Worm (Caenorhabditis elegans) whole organism, L2 larva: ENCODE results near the gene Y69H2.3.

Experiments used
- ZK546.5 ChIP-seq: sonication (generic microtip); optimal IDR thresholded peaks from 2 replicates; lab custom pipeline; 2017; ENCODE audit warnings: missing biosample characterization, missing genetic modification characterization
- aly-2 ChIP-seq: fragments of 150-350 bp; optimal IDR thresholded peaks from 2 replicates; lab custom pipeline; 2014; ENCODE audit warnings: missing biosample characterization, missing genetic modification characterization
- ama-1 ChIP-seq: fragments of 150-350 bp; optimal IDR thresholded peaks from 2 replicates; lab custom pipeline; 2018; ENCODE audit warnings: inconsistent platforms
- ceh-16 ChIP-seq: fragments of 150-350 bp; optimal IDR thresholded peaks from 2 replicates; lab custom pipeline; 2014; ENCODE audit warnings: missing biosample characterization, missing genetic modification characterization
- elt-1 ChIP-seq: fragments of 150-350 bp; optimal IDR thresholded peaks from 2 replicates; lab custom pipeline; 2014; ENCODE audit warnings: missing biosample characterization, missing genetic modification characterization
- elt-3 ChIP-seq: sonication (generic microtip); optimal IDR thresholded peaks from 2 replicates; lab custom pipeline; 2017; ENCODE audit warnings: missing biosample characterization, missing genetic modification characterization
- fos-1 ChIP-seq: fragments of 150-350 bp; optimal IDR thresholded peaks from 2 replicates; lab custom pipeline; 2014; ENCODE audit warnings: missing biosample characterization, missing genetic modification characterization
- lsy-2 ChIP-seq, 2 experiments: fragments of 150-350 bp in 1 of 2; sonication (generic microtip) in 1 of 2; optimal IDR thresholded peaks; 2 replicates each; lab custom pipeline; 2014 to 2017; ENCODE audit warnings: missing biosample characterization in 2 of 2, missing genetic modification characterization in 2 of 2
- mdl-1 ChIP-seq, 2 experiments: fragments of 150-350 bp in 1 of 2; sonication (generic microtip) in 1 of 2; optimal IDR thresholded peaks; 2 replicates each; lab custom pipeline; 2017; ENCODE audit warnings: missing biosample characterization in 2 of 2, missing genetic modification characterization in 2 of 2
- nhr-10 ChIP-seq: sonication (generic microtip); optimal IDR thresholded peaks from 2 replicates; lab custom pipeline; 2017; ENCODE audit warnings: missing biosample characterization, missing genetic modification characterization
- nhr-77 ChIP-seq: fragments of 150-350 bp; optimal IDR thresholded peaks from 2 replicates; lab custom pipeline; 2014; ENCODE audit warnings: missing biosample characterization, missing genetic modification characterization
- peb-1 ChIP-seq: fragments of 150-350 bp; optimal IDR thresholded peaks from 2 replicates; lab custom pipeline; 2014; ENCODE audit warnings: missing biosample characterization, missing genetic modification characterization
- skn-1 ChIP-seq: sonication (generic microtip); optimal IDR thresholded peaks from 2 replicates; lab custom pipeline; 2017; ENCODE audit warnings: missing biosample characterization, missing genetic modification characterization
- snpc-4 ChIP-seq: fragments of 150-350 bp; optimal IDR thresholded peaks from 2 replicates; lab custom pipeline; 2014; ENCODE audit warnings: missing biosample characterization, missing genetic modification characterization

DNA sequence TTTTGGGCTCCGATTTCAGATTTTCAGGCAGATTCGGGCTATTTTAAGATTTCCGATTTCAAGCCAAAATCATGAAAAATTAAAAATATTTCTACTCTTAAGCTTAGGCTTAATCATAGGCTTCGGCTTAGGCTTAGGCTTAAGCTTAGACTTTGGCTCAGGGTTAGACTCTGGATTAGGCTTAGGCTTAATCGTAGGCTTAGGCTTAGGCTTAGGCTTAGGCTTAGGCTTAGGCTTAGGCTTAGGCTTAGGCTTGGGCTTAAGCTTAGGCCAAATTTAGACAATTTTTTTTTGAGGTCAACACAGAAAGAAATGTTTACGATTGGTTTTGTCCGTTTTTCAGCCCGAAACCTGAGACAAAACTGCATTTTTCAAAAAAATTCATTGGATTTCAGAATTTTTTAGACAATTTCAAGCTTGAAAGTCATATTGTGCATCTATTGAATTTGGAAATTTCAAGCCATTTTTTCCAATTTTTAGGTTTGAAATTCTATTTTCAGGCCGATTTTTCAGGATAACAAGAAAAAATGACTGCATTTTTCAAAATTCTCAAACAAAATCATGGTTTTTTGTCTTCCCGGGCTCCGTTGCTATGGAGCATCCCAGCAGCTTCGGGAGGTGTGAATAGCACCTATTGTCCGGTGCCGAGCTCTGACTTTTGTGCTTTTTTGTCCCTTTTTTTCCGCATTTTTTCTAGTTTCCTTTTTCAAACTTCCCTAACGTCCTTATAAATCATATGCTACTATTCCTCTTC lies 24.1 kb downstream of the Y69H2.3 start, which contains the start of gene egas-1:
- TF ChIP-seq ZK546.5 (tag; lab: Kevin White, UChicago), result no peak
- TF ChIP-seq nhr-77, result no peak
- no peak for TF ChIP-seq peb-1
- TF ChIP-seq ceh-16, result no peak
- no peak for TF ChIP-seq mdl-1 (tag; optimal IDR thresholded peaks at IDR 0.05; lab: Kevin White, UChicago)
- no peak for TF ChIP-seq aly-2 (tag; lab: Kevin White, UChicago)
- no peak for TF ChIP-seq fos-1 (tag; lab: Kevin White, UChicago)
- TF ChIP-seq elt-1 (tag; lab: Kevin White, UChicago), result no peak
- peak in 1 of 2 experiments; percentile 1 for TF ChIP-seq lsy-2 (tag; optimal IDR thresholded peaks at IDR 0.05; lab: Kevin White, UChicago)
- no peak for TF ChIP-seq snpc-4
- no peak for TF ChIP-seq skn-1
- TF ChIP-seq nhr-10 (tag; lab: Kevin White, UChicago), result no peak
- TF ChIP-seq elt-3 (tag; lab: Kevin White, UChicago), result no peak
- TF ChIP-seq ama-1 (lab: Kevin White, UChicago), result peak; percentile 83
